Fruit fly (Drosophila melanogaster): ENCODE results near the gene csw.

csw gene

dm6 chrX:2094072-2094761 lies at the start of gene csw (continued):
- peak; percentile 6 for TF ChIP-seq Atf-2 (GFP tag; optimal IDR thresholded peaks at IDR 0.05)
- no peak for TF ChIP-seq mld (GFP tag; IDR thresholded peaks at IDR 0.05; ENCODE audit: partially characterized antibody)
- no peak for TF ChIP-seq ara (GFP tag; IDR thresholded peaks at IDR 0.05)
- no peak for TF ChIP-seq exex (tag; optimal IDR thresholded peaks at IDR 0.05)
- TF ChIP-seq CG11723 (GFP tag; optimal IDR thresholded peaks at IDR 0.05): no peak
- peak; percentile 27; the same call in 1 of the 2 replicates for TF ChIP-seq sisA (GFP tag; IDR thresholded peaks at IDR 0.05)
- no peak; the same call in 1 of the 2 replicates for TF ChIP-seq CG11247 (GFP tag; IDR thresholded peaks at IDR 0.05)
- TF ChIP-seq Sox102F (GFP tag; optimal IDR thresholded peaks at IDR 0.05): no peak
- TF ChIP-seq gsb (GFP tag; IDR thresholded peaks at IDR 0.05): no peak
- peak; percentile 16 for TF ChIP-seq Dek (tag; optimal IDR thresholded peaks at IDR 0.05)
- TF ChIP-seq Lpt (GFP tag; optimal IDR thresholded peaks at IDR 0.05): no peak
- TF ChIP-seq hb (GFP tag; IDR thresholded peaks at IDR 0.05; ENCODE audit: partially characterized antibody): no peak
- TF ChIP-seq Fer3 (tag; optimal IDR thresholded peaks at IDR 0.05): peak; percentile 19
- peak; percentile 41 for TF ChIP-seq trem (tag; optimal IDR thresholded peaks at IDR 0.05)
- peak; percentile 54 for TF ChIP-seq CG8944 (GFP tag; optimal IDR thresholded peaks at IDR 0.05)
- TF ChIP-seq CG2129 (GFP tag; IDR thresholded peaks at IDR 0.05; ENCODE audit: partially characterized antibody): no peak
- peak; percentile 53 for TF ChIP-seq hkb (optimal IDR thresholded peaks at IDR 0.05)
- no peak for TF ChIP-seq hkb (GFP tag; IDR thresholded peaks at IDR 0.05)
- TF ChIP-seq Awh (GFP tag; IDR thresholded peaks at IDR 0.05): no peak
- no peak for TF ChIP-seq slou (GFP tag; optimal IDR thresholded peaks at IDR 0.05)
- no peak for TF ChIP-seq mirr (GFP tag; optimal IDR thresholded peaks at IDR 0.05)
- peak; percentile 18 for TF ChIP-seq tin (GFP tag; optimal IDR thresholded peaks at IDR 0.05)
- no peak for TF ChIP-seq fd96Cb (tag; optimal IDR thresholded peaks at IDR 0.05)
- TF ChIP-seq wor (GFP tag; IDR thresholded peaks at IDR 0.05): no peak
- TF ChIP-seq lbe (GFP tag; optimal IDR thresholded peaks at IDR 0.05): no peak
- TF ChIP-seq CG18011 (GFP tag; optimal IDR thresholded peaks at IDR 0.05): peak; percentile 95
- TF ChIP-seq fu2 (GFP tag; optimal IDR thresholded peaks at IDR 0.05): peak; percentile 41
- no peak for TF ChIP-seq Sry-β (GFP tag; optimal IDR thresholded peaks at IDR 0.05)
- peak; percentile 72; the same call in 2 of the 3 replicates for TF ChIP-seq ken (GFP tag; IDR thresholded peaks at IDR 0.05)
- peak; percentile 46 for TF ChIP-seq pho (GFP tag; optimal IDR thresholded peaks at IDR 0.05)
- TF ChIP-seq CG17912 (GFP tag; optimal IDR thresholded peaks at IDR 0.05): no peak
- TF ChIP-seq Scr (GFP tag; IDR thresholded peaks at IDR 0.05; ENCODE audit: partially characterized antibody): no peak
- TF ChIP-seq z (GFP tag; IDR thresholded peaks at IDR 0.05): no peak
- no peak for TF ChIP-seq CG13296 (GFP tag; optimal IDR thresholded peaks at IDR 0.05)
- TF ChIP-seq CG6683 (GFP tag; optimal IDR thresholded peaks at IDR 0.05): no peak
- TF ChIP-seq ash1 (GFP tag; optimal IDR thresholded peaks at IDR 0.05): no peak
- peak; percentile 18 for TF ChIP-seq CG34376 (GFP tag; optimal IDR thresholded peaks at IDR 0.05)
- TF ChIP-seq knrl (GFP tag; IDR thresholded peaks at IDR 0.05; ENCODE audit: partially characterized antibody): peak; percentile 21; the same call in 1 of the 3 replicates
- TF ChIP-seq ham (GFP tag; IDR thresholded peaks at IDR 0.05): no peak
- TF ChIP-seq ERR (GFP tag; optimal IDR thresholded peaks at IDR 0.05): peak; percentile 19
- no peak for TF ChIP-seq oc (tag; optimal IDR thresholded peaks at IDR 0.05)
- TF ChIP-seq nau (GFP tag; optimal IDR thresholded peaks at IDR 0.05): no peak
- TF ChIP-seq CG9876 (GFP tag; optimal IDR thresholded peaks at IDR 0.05): no peak
- peak; percentile 65 for TF ChIP-seq CG14710 (tag; optimal IDR thresholded peaks at IDR 0.05)
- no peak for TF ChIP-seq Doc3 (GFP tag; IDR thresholded peaks at IDR 0.05; ENCODE audit: partially characterized antibody)
- TF ChIP-seq slp2 (GFP tag; optimal IDR thresholded peaks at IDR 0.05): no peak
- no peak for TF ChIP-seq CG10654 (GFP tag; optimal IDR thresholded peaks at IDR 0.05)
- TF ChIP-seq cad (GFP tag; optimal IDR thresholded peaks at IDR 0.05): no peak
- no peak for TF ChIP-seq CG10959 (GFP tag; IDR thresholded peaks at IDR 0.05)
- TF ChIP-seq CG6813 (GFP tag; optimal IDR thresholded peaks at IDR 0.05): no peak

Data from whole organism, embryonic.